Fruit fly (Drosophila melanogaster) whole organism: ENCODE data around the gene Tpst.
A peak's percentile ranks its signal among the peaks of the same experiment; 100 is the strongest.

Experiments
- CG8478 ChIP-seq: fragments of >200 bp; optimal IDR thresholded peaks from 2 replicates; lab custom pipeline; 2018; ENCODE audit warnings: inconsistent platforms
- Dll ChIP-seq: fragments of >200 bp; optimal IDR thresholded peaks from 2 replicates; lab custom pipeline; 2017
- EcR ChIP-seq, 2 experiments: fragments of >200 bp; optimal IDR thresholded peaks; 2 replicates each; lab custom pipeline; 2017; ENCODE audit warnings: missing biosample characterization in 2 of 2, missing genetic modification characterization in 2 of 2, missing genetic modification reagents in 2 of 2
- pan ChIP-seq: fragments of >200 bp; optimal IDR thresholded peaks from 2 replicates; lab custom pipeline; 2017
- psq ChIP-seq: fragments of >200 bp; optimal IDR thresholded peaks from 2 replicates; lab custom pipeline; 2017
- usp ChIP-seq: fragments of >200 bp; optimal IDR thresholded peaks from 2 replicates; lab custom pipeline; 2017; ENCODE audit warnings: missing biosample characterization, missing genetic modification characterization, mixed read lengths

Gene Tpst

DNA sequence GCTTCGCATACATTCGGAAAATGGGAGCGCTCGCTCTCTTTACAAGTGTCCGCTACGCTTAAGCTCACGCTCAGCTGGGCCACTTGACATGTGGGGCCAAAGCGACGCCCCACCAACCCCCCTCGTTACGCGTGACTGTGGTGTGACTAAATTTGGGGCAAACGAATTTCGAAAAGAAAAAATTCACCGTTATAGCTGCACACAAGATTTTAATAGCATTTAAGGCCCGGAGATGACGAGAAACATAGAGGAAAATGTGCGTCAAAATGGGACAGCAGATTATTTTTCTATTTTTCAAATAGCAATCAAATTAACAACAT, 77.0 kb downstream of the Tpst start:
- no peak for TF ChIP-seq Dll (lab: Kevin White, UChicago)
- no peak for TF ChIP-seq pan (lab: Kevin White, UChicago)
- no peak for TF ChIP-seq EcR (GFP tag; optimal IDR thresholded peaks at IDR 0.05; lab: Kevin White, UChicago)
- no peak for TF ChIP-seq psq
- no peak for TF ChIP-seq usp (GFP tag; lab: Kevin White, UChicago)
- no peak for TF ChIP-seq CG8478 (lab: Kevin White, UChicago)

DNA sequence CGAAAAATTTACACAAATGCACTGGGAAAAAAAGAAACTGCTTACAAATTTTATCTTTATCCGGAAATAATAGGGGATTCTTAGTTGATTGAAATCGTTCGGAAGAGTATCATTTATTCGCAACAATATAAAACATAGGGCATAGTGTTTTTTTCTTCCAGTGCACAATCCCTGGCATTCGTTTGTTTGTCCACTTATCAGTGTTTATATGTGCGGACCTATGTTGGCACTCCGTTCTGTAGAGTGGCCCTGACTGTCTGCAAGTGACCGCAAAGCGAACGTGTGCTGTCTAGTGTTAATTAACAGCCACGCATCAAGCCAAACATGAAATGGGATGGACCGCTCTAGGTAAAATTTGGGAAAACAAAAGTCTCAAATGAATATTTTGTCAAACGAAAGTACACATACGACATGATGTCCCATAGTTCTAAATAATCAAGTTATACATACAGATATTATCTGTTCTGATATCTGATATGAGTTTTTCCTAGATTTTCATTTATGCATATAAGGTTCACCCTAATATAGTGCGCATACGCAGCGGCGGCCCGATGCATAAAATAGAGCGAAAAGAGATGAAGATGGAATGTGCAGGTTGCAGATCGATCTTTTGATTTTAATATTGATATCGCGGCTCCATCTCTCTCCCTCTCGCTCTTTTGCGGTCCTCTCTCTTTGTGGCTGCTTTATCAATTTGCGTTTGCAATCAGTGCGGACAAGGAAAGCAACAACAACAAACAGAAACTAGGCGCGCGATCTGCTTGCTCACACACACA, 77.7 kb downstream of the Tpst start:
- no peak for TF ChIP-seq pan (lab: Kevin White, UChicago)
- no peak for TF ChIP-seq CG8478 (lab: Kevin White, UChicago)
- no peak for TF ChIP-seq usp (GFP tag; lab: Kevin White, UChicago)
- TF ChIP-seq Dll (lab: Kevin White, UChicago) = no peak
- TF ChIP-seq EcR (GFP tag; optimal IDR thresholded peaks at IDR 0.05; lab: Kevin White, UChicago) = no peak
- no peak for TF ChIP-seq psq

DNA sequence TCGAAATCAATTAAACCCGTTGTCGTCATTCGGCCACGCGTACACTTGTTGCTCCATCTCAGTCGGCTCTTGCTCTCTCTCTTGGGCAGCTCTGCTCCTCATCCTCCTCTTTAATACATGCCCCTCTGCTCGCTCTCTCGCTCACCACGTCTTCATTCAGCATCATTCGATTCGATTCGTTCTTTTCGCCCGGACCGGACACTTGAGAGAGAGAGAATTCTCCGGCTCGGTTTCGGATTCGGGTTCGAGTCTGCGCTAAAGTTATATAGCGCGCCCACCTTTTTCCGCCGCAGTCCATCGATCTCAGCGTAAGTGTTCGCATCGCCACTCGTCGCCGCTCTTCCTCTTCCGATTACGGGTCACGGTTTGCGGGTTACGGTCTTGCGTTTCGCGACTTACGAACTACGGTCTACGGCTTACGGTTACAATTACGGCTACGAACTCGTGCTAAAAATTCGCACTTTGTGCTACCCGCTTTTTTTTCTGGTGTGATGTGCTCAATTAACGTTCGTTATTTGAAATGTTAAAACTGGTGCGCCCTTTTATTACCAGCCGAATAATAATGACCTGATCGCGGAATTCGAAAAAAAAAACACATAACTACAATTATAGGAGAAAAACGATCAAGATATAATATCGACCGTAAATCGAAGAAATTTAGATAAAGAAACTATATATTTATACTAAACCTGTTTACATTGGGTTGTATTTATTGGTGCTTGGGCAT, 78.4 kb downstream of the Tpst start:
- TF ChIP-seq psq = no peak
- peak in 1 of 2 experiments; percentile 22 for TF ChIP-seq EcR (GFP tag; optimal IDR thresholded peaks at IDR 0.05; lab: Kevin White, UChicago)
- no peak for TF ChIP-seq pan (lab: Kevin White, UChicago)
